Fruit fly (Drosophila melanogaster) whole organism, prepupa: ENCODE results near the gene CG43064.

Source experiments
- Blimp-1 ChIP-seq: fragments of 200-800 bp; sonication (Bioruptor generic); optimal IDR thresholded peaks from 3 replicates; lab custom pipeline; 2017; ENCODE audit warnings: missing biosample characterization, missing genetic modification characterization, mild to moderate bottlenecking, moderate library complexity, missing genetic modification reagents
- CG10631 ChIP-seq: fragments of 200-800 bp; sonication (Bioruptor generic); optimal IDR thresholded peaks from 2 replicates; lab custom pipeline; 2016; ENCODE audit warnings: missing biosample characterization, missing genetic modification characterization
- CG10669 ChIP-seq: fragments of 200-800 bp; sonication (Bioruptor generic); optimal IDR thresholded peaks from 3 replicates; lab custom pipeline; 2018; ENCODE audit warnings: missing biosample characterization, mild to moderate bottlenecking, missing genetic modification characterization, moderate library complexity
- CG11762 ChIP-seq: fragments of 200-800 bp; sonication (Bioruptor generic); optimal IDR thresholded peaks from 3 replicates; lab custom pipeline; 2016; ENCODE audit warnings: missing biosample characterization, missing genetic modification characterization; ENCODE audit not compliant: insufficient read depth
- CG1621 ChIP-seq: fragments of 200-800 bp; sonication (Bioruptor generic); optimal IDR thresholded peaks from 3 replicates; lab custom pipeline; 2018; ENCODE audit warnings: missing biosample characterization, mild to moderate bottlenecking, missing genetic modification characterization
- CG16779 ChIP-seq: fragments of 200-800 bp; sonication (Bioruptor generic); optimal IDR thresholded peaks from 3 replicates; lab custom pipeline; 2017; ENCODE audit warnings: missing biosample characterization, mild to moderate bottlenecking, missing genetic modification characterization
- CG32006 ChIP-seq: fragments of 200-800 bp; sonication (Bioruptor generic); optimal IDR thresholded peaks from 3 replicates; lab custom pipeline; 2017; ENCODE audit warnings: missing biosample characterization, mild to moderate bottlenecking, missing genetic modification characterization
- CG34406 ChIP-seq: fragments of 200-800 bp; sonication (Bioruptor generic); optimal IDR thresholded peaks from 3 replicates; lab custom pipeline; 2016; ENCODE audit warnings: missing biosample characterization, missing genetic modification characterization
- CG6276 ChIP-seq: fragments of 200-800 bp; sonication (Bioruptor generic); optimal IDR thresholded peaks from 2 replicates; lab custom pipeline; 2017; ENCODE audit warnings: missing biosample characterization, mild to moderate bottlenecking, missing genetic modification characterization
- CG6792 ChIP-seq: fragments of 200-800 bp; sonication (Bioruptor generic); optimal IDR thresholded peaks from 3 replicates; lab custom pipeline; 2016; ENCODE audit warnings: missing biosample characterization, missing genetic modification characterization
- CG6808 ChIP-seq: fragments of 200-800 bp; sonication (Bioruptor generic); optimal IDR thresholded peaks from 3 replicates; lab custom pipeline; 2017; ENCODE audit warnings: missing biosample characterization, missing genetic modification characterization, mild to moderate bottlenecking, moderate library complexity, missing genetic modification reagents
- CG8319 ChIP-seq: fragments of 200-800 bp; sonication (Bioruptor generic); optimal IDR thresholded peaks from 3 replicates; lab custom pipeline; 2016; ENCODE audit warnings: missing biosample characterization, missing genetic modification characterization
- CG9139 ChIP-seq: fragments of 200-800 bp; sonication (Bioruptor generic); optimal IDR thresholded peaks from 3 replicates; lab custom pipeline; 2017; ENCODE audit warnings: missing biosample characterization, mild to moderate bottlenecking, missing genetic modification characterization
- Eip78C ChIP-seq: fragments of 200-800 bp; sonication (Bioruptor generic); peaks from one replicate; lab custom pipeline; 2016; ENCODE audit warnings: missing biosample characterization, missing genetic modification characterization
- Eip93F ChIP-seq: fragments of 200-800 bp; sonication (Bioruptor generic); optimal IDR thresholded peaks from 2 replicates; lab custom pipeline; 2016; ENCODE audit warnings: missing biosample characterization, mild to moderate bottlenecking, missing genetic modification characterization
- Ets21C ChIP-seq: fragments of 200-800 bp; sonication (Bioruptor generic); optimal IDR thresholded peaks from 3 replicates; lab custom pipeline; 2016; ENCODE audit warnings: missing biosample characterization, missing genetic modification characterization
- Ets96B ChIP-seq: fragments of 200-800 bp; optimal IDR thresholded peaks from 2 replicates; lab custom pipeline; 2019; ENCODE audit warnings: missing biosample characterization, mild to moderate bottlenecking, missing genetic modification characterization, moderate library complexity
- Gug ChIP-seq: fragments of 200-800 bp; sonication (Bioruptor generic); IDR thresholded peaks from 2 replicates; pipeline ENCODE4 v1.3.6; 2022; ENCODE audit warnings: missing biosample characterization, missing genetic modification characterization
- Hr39 ChIP-seq: fragments of 200-800 bp; sonication (Bioruptor generic); optimal IDR thresholded peaks from 2 replicates; lab custom pipeline; 2016; ENCODE audit warnings: missing biosample characterization, missing genetic modification characterization
- Met ChIP-seq: fragments of 200-800 bp; sonication (Bioruptor generic); optimal IDR thresholded peaks from 3 replicates; lab custom pipeline; 2016; ENCODE audit warnings: missing biosample characterization, missing genetic modification characterization
- Sox102F ChIP-seq: fragments of 200-800 bp; sonication (Bioruptor generic); optimal IDR thresholded peaks from 2 replicates; lab custom pipeline; 2016; ENCODE audit warnings: missing biosample characterization, mild to moderate bottlenecking, missing genetic modification characterization
- Sox14 ChIP-seq: fragments of 200-800 bp; sonication (Bioruptor generic); optimal IDR thresholded peaks from 3 replicates; lab custom pipeline; 2016; ENCODE audit warnings: missing biosample characterization, missing genetic modification characterization
- Sox15 ChIP-seq: fragments of 200-800 bp; sonication (Bioruptor generic); optimal IDR thresholded peaks from 3 replicates; lab custom pipeline; 2016; ENCODE audit warnings: missing biosample characterization, missing genetic modification characterization
- achi ChIP-seq: fragments of 200-800 bp; sonication (Bioruptor generic); optimal IDR thresholded peaks from 3 replicates; lab custom pipeline; 2016; ENCODE audit warnings: missing biosample characterization, missing genetic modification characterization
- dac ChIP-seq: fragments of 200-800 bp; sonication (Bioruptor generic); optimal IDR thresholded peaks from 2 replicates; lab custom pipeline; 2017; ENCODE audit warnings: missing biosample characterization, mild to moderate bottlenecking, missing genetic modification characterization
- dsx ChIP-seq: fragments of 200-800 bp; optimal IDR thresholded peaks from 3 replicates; lab custom pipeline; 2019; ENCODE audit warnings: missing biosample characterization, mild to moderate bottlenecking, missing genetic modification characterization, moderate library complexity; ENCODE audit not compliant: poor library complexity, severe bottlenecking
- eg ChIP-seq: fragments of 200-800 bp; sonication (Bioruptor generic); IDR thresholded peaks from 3 replicates; pipeline ENCODE4 v1.3.6; 2022; ENCODE audit warnings: missing biosample characterization, missing genetic modification characterization
- esn ChIP-seq: fragments of 200-800 bp; sonication (Bioruptor generic); optimal IDR thresholded peaks from 2 replicates; lab custom pipeline; 2016; ENCODE audit warnings: missing biosample characterization, mild to moderate bottlenecking, missing genetic modification characterization, moderate library complexity
- fd59A ChIP-seq: fragments of 200-800 bp; sonication (Bioruptor generic); optimal IDR thresholded peaks from 2 replicates; lab custom pipeline; 2017; ENCODE audit warnings: missing biosample characterization, mild to moderate bottlenecking, missing genetic modification characterization, missing genetic modification reagents
- fd85E ChIP-seq: fragments of 200-800 bp; sonication (Bioruptor generic); optimal IDR thresholded peaks from 3 replicates; lab custom pipeline; 2016; ENCODE audit warnings: missing biosample characterization, missing genetic modification characterization
- lz ChIP-seq: fragments of 200-800 bp; sonication (Bioruptor generic); optimal IDR thresholded peaks from 3 replicates; lab custom pipeline; 2016; ENCODE audit warnings: missing biosample characterization, missing genetic modification characterization
- salr ChIP-seq, 2 experiments: fragments of 200-800 bp; sonication (Bioruptor generic); optimal IDR thresholded peaks; 3 replicates each; lab custom pipeline; 2016 to 2018; ENCODE audit warnings: missing biosample characterization in 2 of 2, missing genetic modification characterization in 2 of 2, mild to moderate bottlenecking in 1 of 2
- ss ChIP-seq, 2 experiments: fragments of 200-800 bp; sonication (Bioruptor generic); optimal IDR thresholded peaks; 2 replicates in 1 of 2; 3 replicates in 1 of 2; lab custom pipeline; 2017 to 2018; ENCODE audit warnings: mild to moderate bottlenecking in 2 of 2, missing biosample characterization in 2 of 2, missing genetic modification characterization in 2 of 2, moderate library complexity in 1 of 2
- svp ChIP-seq: fragments of 200-800 bp; sonication (Bioruptor generic); peaks from one replicate; lab custom pipeline; 2016; ENCODE audit warnings: missing biosample characterization, missing genetic modification characterization
- topi ChIP-seq: fragments of 200-800 bp; sonication (Bioruptor generic); optimal IDR thresholded peaks from 3 replicates; lab custom pipeline; 2016; ENCODE audit warnings: missing biosample characterization, missing genetic modification characterization
- vri ChIP-seq: fragments of 200-800 bp; sonication (Bioruptor generic); optimal IDR thresholded peaks from 3 replicates; lab custom pipeline; 2016; ENCODE audit warnings: missing biosample characterization, mild to moderate bottlenecking, missing genetic modification characterization

The CG43064 gene

DNA sequence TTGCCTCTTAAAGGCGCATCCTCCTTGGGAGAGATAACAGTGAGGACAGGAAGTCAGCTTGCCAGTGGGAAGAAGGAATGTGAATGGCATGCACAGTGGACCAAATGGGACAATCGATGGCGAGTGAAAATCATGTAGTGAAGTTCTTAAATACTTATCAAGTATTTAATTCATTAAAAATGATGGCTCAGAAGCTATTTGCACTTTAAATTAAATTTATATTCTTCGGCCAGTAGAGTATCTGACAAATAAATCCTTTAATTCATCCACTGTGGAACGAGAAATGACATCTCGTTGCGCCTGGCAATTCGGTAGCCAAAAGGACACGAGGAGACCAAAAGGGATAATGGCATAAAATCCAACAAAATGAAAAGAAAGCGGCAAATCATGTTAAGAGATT is 32.8 kb upstream of the CG43064 start:
- TF ChIP-seq esn (peak; percentile 1), CG10669 (GFP tag; lab: Kevin White, UChicago) (no peak), Eip78C (GFP tag; lab: Kevin White, UChicago) (peak; percentile 60), Sox15 (GFP tag; lab: Kevin White, UChicago) (no peak), Ets96B (tag; lab: Kevin White, UChicago) (no peak), Blimp-1 (no peak), Met (GFP tag; lab: Kevin White, UChicago) (peak; percentile 14), svp (GFP tag; lab: Kevin White, UChicago) (peak; percentile 46), CG1621 (tag; lab: Kevin White, UChicago) (no peak), fd85E (no peak), CG6276 (no peak)

DNA sequence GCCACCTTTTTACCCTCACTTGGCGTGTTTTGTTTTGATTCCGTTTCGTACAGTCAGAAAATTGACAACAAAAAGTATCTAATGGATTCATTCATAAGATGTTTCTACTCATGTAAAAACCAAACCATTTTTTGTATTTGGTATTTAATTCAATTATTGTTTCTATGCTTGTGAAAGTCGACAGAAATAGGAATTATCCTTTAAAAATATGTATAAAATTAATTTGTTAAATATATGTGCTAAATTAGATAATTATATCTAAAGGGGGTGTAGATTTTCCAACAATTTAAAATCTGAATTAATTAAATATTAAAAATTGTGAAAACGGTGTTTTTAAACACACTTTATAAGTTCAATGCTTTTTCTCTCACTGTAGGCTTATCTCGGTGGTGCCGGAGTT is 27.1 kb upstream of the CG43064 start:
- no peak for TF ChIP-seq CG9139
- no peak for TF ChIP-seq CG6276
- no peak for TF ChIP-seq Eip93F (GFP tag; lab: Kevin White, UChicago)
- TF ChIP-seq CG11762 = no peak
- TF ChIP-seq svp (GFP tag; lab: Kevin White, UChicago) = peak; percentile 43
- TF ChIP-seq dsx = peak; percentile 8
- no peak for TF ChIP-seq CG34406 (GFP tag; lab: Kevin White, UChicago)
- TF ChIP-seq Gug = no peak
- no peak for TF ChIP-seq CG8319 (GFP tag; lab: Kevin White, UChicago)
- no peak for TF ChIP-seq Sox14 (GFP tag; lab: Kevin White, UChicago)
- peak; percentile 11 for TF ChIP-seq CG32006 (GFP tag; lab: Kevin White, UChicago)
- TF ChIP-seq lz = no peak
- peak; percentile 16 for TF ChIP-seq CG10631
- TF ChIP-seq Sox102F = no peak
- TF ChIP-seq Ets96B (tag; lab: Kevin White, UChicago) = peak; percentile 34
- no peak for TF ChIP-seq CG6792 (GFP tag; lab: Kevin White, UChicago)
- no peak for TF ChIP-seq achi (GFP tag; lab: Kevin White, UChicago)
- TF ChIP-seq Hr39 (GFP tag; lab: Kevin White, UChicago) = no peak
- TF ChIP-seq ss (GFP tag; optimal IDR thresholded peaks at IDR 0.05; lab: Kevin White, UChicago) = peak in 1 of 2 experiments; percentile 36
- peak; percentile 46 for TF ChIP-seq Eip78C (GFP tag; lab: Kevin White, UChicago)
- peak; percentile 13 for TF ChIP-seq CG6808

- TF ChIP-seq CG10669 (GFP tag; lab: Kevin White, UChicago) (no peak), salr (GFP tag; optimal IDR thresholded peaks at IDR 0.05; lab: Kevin White, UChicago) (no peak)
- TF ChIP-seq, all 60 proteins: peak for 0
Measured at dm6 chr3L:11862266-11862665, 25.7 kb upstream of the CG43064 start.

- TF ChIP-seq eg (GFP tag; lab: Robert Waterston, UW) = no peak
- no peak for TF ChIP-seq salr (GFP tag; optimal IDR thresholded peaks at IDR 0.05; lab: Kevin White, UChicago)
- no peak for TF ChIP-seq Met (GFP tag; lab: Kevin White, UChicago)
- TF ChIP-seq svp (GFP tag; lab: Kevin White, UChicago) = peak; percentile 50
- no peak for TF ChIP-seq vri (GFP tag; lab: Kevin White, UChicago)
- TF ChIP-seq CG10631 = no peak
- TF ChIP-seq Ets21C (GFP tag; lab: Kevin White, UChicago) = no peak
- no peak for TF ChIP-seq Sox14 (GFP tag; lab: Kevin White, UChicago)
- TF ChIP-seq Eip78C (GFP tag; lab: Kevin White, UChicago) = peak; percentile 19
- TF ChIP-seq, all 60 proteins: peak for 2
Measured at dm6 chr3L:11858745-11859144, 22.2 kb upstream of the CG43064 start.

DNA sequence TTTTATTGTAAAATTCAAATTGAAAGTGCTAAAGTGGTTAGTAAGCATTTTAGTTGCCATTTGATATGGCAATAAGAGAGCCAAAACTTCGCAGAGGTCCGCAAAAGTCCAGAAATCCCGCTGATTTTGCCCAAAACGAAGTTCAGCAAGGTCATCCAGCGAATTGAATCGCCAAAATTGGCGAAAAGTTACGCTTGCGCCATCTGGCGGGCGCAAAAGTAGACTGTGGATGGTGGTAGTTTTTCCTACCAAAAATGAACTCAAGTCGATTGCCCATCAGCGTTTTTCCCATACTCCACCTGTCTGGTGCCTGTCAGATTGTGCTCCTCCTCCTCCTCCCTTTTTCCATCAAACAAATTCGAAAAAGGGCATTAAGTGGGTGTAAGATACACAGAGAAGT is 16.4 kb upstream of the CG43064 start:
- no peak for TF ChIP-seq Sox15 (GFP tag; lab: Kevin White, UChicago)
- no peak for TF ChIP-seq fd59A (GFP tag; lab: Kevin White, UChicago)
- TF ChIP-seq Ets96B (tag; lab: Kevin White, UChicago) = no peak
- TF ChIP-seq topi = no peak
- no peak for TF ChIP-seq CG6276
- no peak for TF ChIP-seq dac
- TF ChIP-seq svp (GFP tag; lab: Kevin White, UChicago) = peak; percentile 2
- TF ChIP-seq Sox14 (GFP tag; lab: Kevin White, UChicago) = no peak
- no peak for TF ChIP-seq CG16779 (tag; lab: Kevin White, UChicago)
